Worm (Caenorhabditis elegans) whole organism, late embryonic: ENCODE measurements around the gene C08E8.4.

Experiments used
- C08G9.2 ChIP-seq: sonication (generic microtip); optimal IDR thresholded peaks from 2 replicates; lab custom pipeline; 2016; ENCODE audit warnings: mild to moderate bottlenecking, missing genetic modification characterization, moderate library complexity, missing compliant biosample characterization
- C38D4.7 ChIP-seq: fragments of 200-800 bp; sonication (Bioruptor generic); optimal IDR thresholded peaks from 2 replicates; lab custom pipeline; 2018; ENCODE audit warnings: mild to moderate bottlenecking, missing genetic modification characterization, moderate library complexity, missing compliant biosample characterization
- F13H6.1 ChIP-seq: sonication (generic microtip); optimal IDR thresholded peaks from 2 replicates; lab custom pipeline; 2016; ENCODE audit warnings: missing genetic modification characterization, missing compliant biosample characterization
- K02D7.2 ChIP-seq: sonication (generic microtip); optimal IDR thresholded peaks from 2 replicates; lab custom pipeline; 2017; ENCODE audit warnings: mild to moderate bottlenecking, missing genetic modification characterization, missing compliant biosample characterization
- K09A11.1 ChIP-seq: sonication (generic microtip); optimal IDR thresholded peaks from 2 replicates; lab custom pipeline; 2017; ENCODE audit warnings: antibody characterized with exemption, mild to moderate bottlenecking, missing genetic modification characterization, missing compliant biosample characterization; ENCODE audit not compliant: insufficient read depth
- ama-1 ChIP-seq: fragments of 150-350 bp; optimal IDR thresholded peaks from 2 replicates; lab custom pipeline; 2014
- ceh-14 ChIP-seq: sonication (generic microtip); optimal IDR thresholded peaks from 2 replicates; lab custom pipeline; 2016; ENCODE audit warnings: missing genotype, missing genetic modification characterization, missing compliant biosample characterization
- ceh-18 ChIP-seq: sonication (generic microtip); optimal IDR thresholded peaks from 2 replicates; lab custom pipeline; 2016; ENCODE audit warnings: missing genetic modification characterization, missing compliant biosample characterization
- ceh-22 ChIP-seq: sonication (generic microtip); optimal IDR thresholded peaks from 2 replicates; lab custom pipeline; 2017; ENCODE audit warnings: missing biosample characterization, missing genetic modification characterization
- ceh-24 ChIP-seq: sonication (generic microtip); optimal IDR thresholded peaks from 2 replicates; lab custom pipeline; 2016; ENCODE audit warnings: mild to moderate bottlenecking, missing genetic modification characterization, missing compliant biosample characterization
- ceh-30 ChIP-seq: fragments of 150-350 bp; optimal IDR thresholded peaks from 2 replicates; lab custom pipeline; 2014; ENCODE audit warnings: missing biosample characterization, missing genetic modification characterization
- ceh-31 ChIP-seq: sonication (generic microtip); optimal IDR thresholded peaks from 2 replicates; lab custom pipeline; 2016; ENCODE audit warnings: missing genetic modification characterization, missing compliant biosample characterization
- ceh-48 ChIP-seq: sonication (generic microtip); optimal IDR thresholded peaks from 2 replicates; lab custom pipeline; 2016; ENCODE audit warnings: missing genetic modification characterization, inconsistent platforms, missing compliant biosample characterization
- ceh-6 ChIP-seq: fragments of 200-800 bp; sonication (Bioruptor generic); optimal IDR thresholded peaks from 2 replicates; lab custom pipeline; 2018; ENCODE audit warnings: mild to moderate bottlenecking, missing genetic modification characterization, missing compliant biosample characterization
- che-1 ChIP-seq: sonication (generic microtip); optimal IDR thresholded peaks from 2 replicates; lab custom pipeline; 2016; ENCODE audit warnings: mild to moderate bottlenecking, missing genetic modification characterization, missing compliant biosample characterization
- dmd-4 ChIP-seq: sonication (generic microtip); optimal IDR thresholded peaks from 2 replicates; lab custom pipeline; 2016; ENCODE audit warnings: borderline replicate concordance, missing genetic modification characterization, missing compliant biosample characterization
- elt-2 ChIP-seq: sonication (generic microtip); optimal IDR thresholded peaks from 2 replicates; lab custom pipeline; 2016; ENCODE audit warnings: missing genetic modification reagents, missing genetic modification characterization, missing compliant biosample characterization
- ets-4 ChIP-seq: sonication (generic microtip); optimal IDR thresholded peaks from 2 replicates; lab custom pipeline; 2016; ENCODE audit warnings: missing genetic modification characterization, missing compliant biosample characterization
- fax-1 ChIP-seq: sonication (generic microtip); optimal IDR thresholded peaks from 2 replicates; lab custom pipeline; 2016; ENCODE audit warnings: missing genotype, missing genetic modification characterization, missing compliant biosample characterization
- fkh-10 ChIP-seq: fragments of 150-350 bp; optimal IDR thresholded peaks from 2 replicates; lab custom pipeline; 2014; ENCODE audit warnings: missing biosample characterization, missing genetic modification reagents, missing genetic modification characterization
- gmeb-2 ChIP-seq: sonication (generic microtip); optimal IDR thresholded peaks from 2 replicates; lab custom pipeline; 2016; ENCODE audit warnings: missing genetic modification characterization, inconsistent platforms, missing compliant biosample characterization
- hlh-13 ChIP-seq: fragments of 200-800 bp; sonication (Bioruptor generic); optimal IDR thresholded peaks from 2 replicates; lab custom pipeline; 2018; ENCODE audit warnings: mild to moderate bottlenecking, missing genetic modification characterization, missing compliant biosample characterization
- hlh-15 ChIP-seq: sonication (generic microtip); optimal IDR thresholded peaks from 2 replicates; lab custom pipeline; 2016; ENCODE audit warnings: missing genetic modification characterization, missing compliant biosample characterization
- hlh-30 ChIP-seq: sonication (generic microtip); optimal IDR thresholded peaks from 2 replicates; lab custom pipeline; 2017; ENCODE audit warnings: antibody characterized with exemption, missing genetic modification characterization, missing compliant biosample characterization; ENCODE audit not compliant: insufficient read depth
- hlh-6 ChIP-seq: sonication (generic microtip); optimal IDR thresholded peaks from 2 replicates; lab custom pipeline; 2016; ENCODE audit warnings: missing genotype, missing genetic modification characterization, missing compliant biosample characterization
- lin-11 ChIP-seq: fragments of 200-800 bp; sonication (Bioruptor generic); optimal IDR thresholded peaks from 2 replicates; lab custom pipeline; 2018; ENCODE audit warnings: mild to moderate bottlenecking, missing genetic modification characterization, missing compliant biosample characterization
- madf-2 ChIP-seq: sonication (generic microtip); optimal IDR thresholded peaks from 2 replicates; lab custom pipeline; 2017; ENCODE audit warnings: missing genetic modification characterization, missing compliant biosample characterization
- mec-3 ChIP-seq: sonication (generic microtip); optimal IDR thresholded peaks from 2 replicates; lab custom pipeline; 2016; ENCODE audit warnings: borderline replicate concordance, missing genetic modification characterization, missing compliant biosample characterization
- nfya-1 ChIP-seq: sonication (generic microtip); optimal IDR thresholded peaks from 2 replicates; lab custom pipeline; 2017; ENCODE audit warnings: missing genetic modification characterization, mild to moderate bottlenecking, missing compliant biosample characterization, antibody characterized with exemption, moderate library complexity
- npax-4 ChIP-seq: sonication (generic microtip); optimal IDR thresholded peaks from 2 replicates; lab custom pipeline; 2016; ENCODE audit warnings: missing genetic modification characterization, missing compliant biosample characterization
- odd-2 ChIP-seq: sonication (generic microtip); optimal IDR thresholded peaks from 2 replicates; lab custom pipeline; 2017; ENCODE audit warnings: antibody characterized with exemption, mild to moderate bottlenecking, missing genetic modification characterization, missing compliant biosample characterization
- pat-9 ChIP-seq: fragments of 200-800 bp; sonication (Bioruptor generic); optimal IDR thresholded peaks from 2 replicates; lab custom pipeline; 2018; ENCODE audit warnings: mild to moderate bottlenecking, missing genetic modification characterization, moderate library complexity, missing compliant biosample characterization
- pha-2 ChIP-seq: sonication (generic microtip); optimal IDR thresholded peaks from 2 replicates; lab custom pipeline; 2017; ENCODE audit warnings: mild to moderate bottlenecking, missing genetic modification characterization, missing compliant biosample characterization
- pros-1 ChIP-seq: fragments of 150-350 bp; optimal IDR thresholded peaks from 2 replicates; lab custom pipeline; 2014; ENCODE audit warnings: missing biosample characterization, missing genetic modification reagents, missing genetic modification characterization
- sdc-2 ChIP-seq: sonication (generic microtip); optimal IDR thresholded peaks from 2 replicates; lab custom pipeline; 2016; ENCODE audit warnings: missing genotype, missing genetic modification characterization, missing compliant biosample characterization
- syd-9 ChIP-seq: sonication (generic microtip); optimal IDR thresholded peaks from 2 replicates; lab custom pipeline; 2016; ENCODE audit warnings: mild to moderate bottlenecking, missing genetic modification characterization, moderate library complexity, missing compliant biosample characterization
- tbx-2 ChIP-seq: sonication (generic microtip); optimal IDR thresholded peaks from 2 replicates; lab custom pipeline; 2016; ENCODE audit warnings: missing genetic modification characterization, missing compliant biosample characterization
- unc-42 ChIP-seq: sonication (generic microtip); optimal IDR thresholded peaks from 2 replicates; lab custom pipeline; 2016; ENCODE audit warnings: missing genotype, missing genetic modification characterization, missing compliant biosample characterization
- unc-86 ChIP-seq: sonication (generic microtip); optimal IDR thresholded peaks from 2 replicates; lab custom pipeline; 2016; ENCODE audit warnings: missing genetic modification characterization, missing compliant biosample characterization
- ztf-16 ChIP-seq: sonication (generic microtip); optimal IDR thresholded peaks from 2 replicates; lab custom pipeline; 2017; ENCODE audit warnings: missing genetic modification characterization, missing compliant biosample characterization

C08E8.4 gene

DNA sequence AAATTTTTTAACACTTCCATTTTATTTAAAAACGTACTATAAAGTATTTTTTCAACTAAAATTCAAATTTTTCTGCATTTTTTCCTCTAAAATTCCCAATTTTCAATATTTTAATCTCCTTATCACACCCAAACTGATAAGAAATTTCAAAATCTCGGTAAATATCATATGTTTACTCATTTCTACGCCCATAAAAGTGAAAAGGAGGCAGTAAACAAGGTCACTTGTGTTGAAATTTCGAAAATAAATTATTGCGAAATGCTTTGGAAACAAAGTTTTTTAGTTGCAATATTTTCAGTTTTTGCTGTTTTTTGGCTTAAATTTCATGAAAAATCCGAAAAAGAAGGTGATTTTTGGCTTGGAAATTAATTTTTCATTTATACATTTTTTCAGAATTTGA, at the start of gene C08E8.4:
C08E8.4 (plus strand) TSS at position 268 of the 400 bp plus-strand sequence.
- TF ChIP-seq K09A11.1 (no peak), K02D7.2 (tag; lab: Kevin White, UChicago) (no peak), ceh-48 (tag; lab: Kevin White, UChicago) (no peak), ceh-14 (no peak), npax-4 (tag; lab: Kevin White, UChicago) (no peak)

DNA sequence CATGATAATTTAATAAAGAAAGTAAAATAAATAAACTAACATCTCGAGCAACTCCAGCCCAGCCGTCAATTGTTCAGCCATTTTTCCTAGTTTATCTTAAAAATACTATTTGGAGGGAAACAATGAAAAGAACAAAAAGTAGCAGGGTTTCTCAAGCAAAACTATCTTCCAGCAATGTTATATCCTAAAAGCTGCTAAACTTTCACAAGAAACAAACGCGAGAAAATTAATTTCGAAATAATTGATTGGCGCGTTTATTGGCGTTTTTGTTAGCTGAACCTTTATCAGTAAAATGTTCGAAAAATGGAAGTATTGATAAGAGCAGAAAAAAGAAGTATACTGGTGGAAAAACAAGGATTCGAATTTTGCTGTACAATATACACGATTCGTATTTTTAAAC, 48.4 kb upstream of the C08E8.4 start, which contains the start of gene B0462.5:
B0462.5 (minus strand) TSS at position 101 of the 400 bp plus-strand sequence.
- TF ChIP-seq ceh-14, result no peak
- TF ChIP-seq madf-2 (tag; lab: Kevin White, UChicago), result no peak
- no peak for TF ChIP-seq K02D7.2 (tag; lab: Kevin White, UChicago)
- TF ChIP-seq C08G9.2 (tag; lab: Kevin White, UChicago), result no peak
- TF ChIP-seq ceh-30 (tag; lab: Kevin White, UChicago), result no peak
- TF ChIP-seq pha-2, result no peak
- TF ChIP-seq ceh-22 (tag; lab: Kevin White, UChicago), result no peak
- TF ChIP-seq tbx-2 (tag; lab: Kevin White, UChicago), result no peak
- no peak for TF ChIP-seq dmd-4
- TF ChIP-seq ceh-24, result no peak
- no peak for TF ChIP-seq fax-1 (tag; lab: Kevin White, UChicago)
- TF ChIP-seq nfya-1 (tag; lab: Kevin White, UChicago), result no peak
- no peak for TF ChIP-seq unc-42 (tag; lab: Kevin White, UChicago)
- TF ChIP-seq hlh-15, result no peak
- no peak for TF ChIP-seq pros-1 (tag; lab: Kevin White, UChicago)
- TF ChIP-seq ceh-6 (GFP tag; lab: Kevin White, UChicago), result no peak

DNA sequence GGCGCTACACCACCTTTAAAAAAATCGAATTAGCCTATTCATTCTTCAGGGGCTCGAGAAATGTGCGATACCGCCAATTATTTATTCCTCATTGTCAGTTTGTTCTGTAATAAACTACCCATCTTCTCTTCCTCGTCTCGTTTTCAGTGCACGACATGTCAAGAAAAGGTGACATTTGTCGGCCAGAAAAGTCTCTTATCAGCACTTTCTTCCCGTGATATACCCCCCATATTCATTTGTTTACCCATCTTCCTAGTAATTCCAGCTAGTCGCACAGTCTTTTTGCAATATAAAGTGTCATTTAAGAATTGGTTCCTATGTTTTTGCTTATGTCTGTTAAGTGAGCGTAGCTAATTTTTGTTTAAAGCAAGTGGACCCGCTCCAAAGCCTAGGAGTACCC, 47.1 kb upstream of the C08E8.4 start:
- TF ChIP-seq ama-1, result no peak
- TF ChIP-seq unc-86 (tag; lab: Kevin White, UChicago), result no peak
- TF ChIP-seq fkh-10, result no peak
- TF ChIP-seq syd-9, result no peak
- TF ChIP-seq che-1 (tag; lab: Kevin White, UChicago), result no peak
- no peak for TF ChIP-seq ceh-18 (tag; lab: Kevin White, UChicago)
- no peak for TF ChIP-seq pat-9 (tag; lab: Kevin White, UChicago)
- TF ChIP-seq elt-2 (tag; lab: Kevin White, UChicago), result no peak
- no peak for TF ChIP-seq unc-42 (tag; lab: Kevin White, UChicago)
- no peak for TF ChIP-seq C38D4.7 (GFP tag; lab: Kevin White, UChicago)
- no peak for TF ChIP-seq C08G9.2 (tag; lab: Kevin White, UChicago)
- TF ChIP-seq F13H6.1, result no peak
- no peak for TF ChIP-seq ets-4 (tag; lab: Kevin White, UChicago)
- no peak for TF ChIP-seq lin-11 (tag; lab: Kevin White, UChicago)

DNA sequence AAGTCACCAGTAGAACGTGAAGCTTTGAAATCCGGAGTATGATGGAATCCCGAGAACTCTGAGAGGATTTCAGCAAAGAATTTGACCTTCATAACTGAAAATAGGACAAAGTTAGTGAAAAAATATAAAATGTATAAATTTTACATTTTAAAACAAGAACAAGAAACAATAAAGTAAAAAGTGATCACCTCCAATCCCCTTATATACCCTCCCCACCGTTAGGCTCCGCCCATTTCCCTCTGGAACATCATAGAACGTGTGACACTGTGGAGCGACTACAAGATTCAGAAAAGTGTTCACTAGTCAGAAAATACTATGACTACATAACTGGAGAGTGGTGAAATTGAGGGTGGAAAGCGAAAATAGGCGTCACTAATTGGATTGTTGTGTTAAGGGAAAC, 40.6 kb upstream of the C08E8.4 start, which contains the start of gene B0462.4:
B0462.4 (minus strand) TSS at position 101 of the 400 bp plus-strand sequence.
- no peak for TF ChIP-seq hlh-30 (tag; lab: Kevin White, UChicago)
- no peak for TF ChIP-seq sdc-2 (tag; lab: Kevin White, UChicago)
- TF ChIP-seq tbx-2 (tag; lab: Kevin White, UChicago), result no peak
- no peak for TF ChIP-seq odd-2 (tag; lab: Kevin White, UChicago)
- TF ChIP-seq ceh-31 (tag; lab: Kevin White, UChicago), result no peak
- no peak for TF ChIP-seq gmeb-2 (tag; lab: Kevin White, UChicago)
- no peak for TF ChIP-seq che-1 (tag; lab: Kevin White, UChicago)
- no peak for TF ChIP-seq hlh-13 (GFP tag; lab: Kevin White, UChicago)
- no peak for TF ChIP-seq hlh-6 (tag; lab: Kevin White, UChicago)
- TF ChIP-seq mec-3 (tag; lab: Kevin White, UChicago), result no peak
- no peak for TF ChIP-seq ztf-16 (tag; lab: Kevin White, UChicago)
- TF ChIP-seq, all 69 proteins: peak for 0
